Worm (Caenorhabditis elegans) whole organism, L2 larva: Measurements from ENCODE around the gene tor-2.

Experiments
- F13H6.1 ChIP-seq: sonication (generic microtip); optimal IDR thresholded peaks from 2 replicates; lab custom pipeline; 2016; ENCODE audit warnings: missing genetic modification characterization, missing compliant biosample characterization
- aly-2 ChIP-seq: fragments of 150-350 bp; optimal IDR thresholded peaks from 2 replicates; lab custom pipeline; 2014; ENCODE audit warnings: missing biosample characterization, missing genetic modification characterization
- ama-1 ChIP-seq: fragments of 150-350 bp; optimal IDR thresholded peaks from 2 replicates; lab custom pipeline; 2018; ENCODE audit warnings: inconsistent platforms
- lin-11 ChIP-seq: fragments of 150-350 bp; sonication (generic microtip); optimal IDR thresholded peaks from 2 replicates; lab custom pipeline; 2014; ENCODE audit warnings: missing biosample characterization, missing genetic modification characterization, inconsistent platforms, mixed read lengths
- mdl-1 ChIP-seq, 2 experiments: fragments of 150-350 bp in 1 of 2; sonication (generic microtip) in 1 of 2; optimal IDR thresholded peaks; 2 replicates each; lab custom pipeline; 2017; ENCODE audit warnings: missing biosample characterization in 2 of 2, missing genetic modification characterization in 2 of 2
- nhr-11 ChIP-seq: fragments of 150-350 bp; optimal IDR thresholded peaks from 2 replicates; lab custom pipeline; 2014; ENCODE audit warnings: missing biosample characterization, missing genetic modification characterization
- snpc-4 ChIP-seq: fragments of 150-350 bp; optimal IDR thresholded peaks from 2 replicates; lab custom pipeline; 2014; ENCODE audit warnings: missing biosample characterization, missing genetic modification characterization
- unc-62 ChIP-seq: fragments of 150-350 bp; optimal IDR thresholded peaks from 2 replicates; lab custom pipeline; 2014; ENCODE audit warnings: missing biosample characterization, missing genetic modification reagents, missing genetic modification characterization
- ztf-4 ChIP-seq: fragments of 150-350 bp; optimal IDR thresholded peaks from 2 replicates; lab custom pipeline; 2014; ENCODE audit warnings: missing biosample characterization, missing genetic modification characterization

DNA sequence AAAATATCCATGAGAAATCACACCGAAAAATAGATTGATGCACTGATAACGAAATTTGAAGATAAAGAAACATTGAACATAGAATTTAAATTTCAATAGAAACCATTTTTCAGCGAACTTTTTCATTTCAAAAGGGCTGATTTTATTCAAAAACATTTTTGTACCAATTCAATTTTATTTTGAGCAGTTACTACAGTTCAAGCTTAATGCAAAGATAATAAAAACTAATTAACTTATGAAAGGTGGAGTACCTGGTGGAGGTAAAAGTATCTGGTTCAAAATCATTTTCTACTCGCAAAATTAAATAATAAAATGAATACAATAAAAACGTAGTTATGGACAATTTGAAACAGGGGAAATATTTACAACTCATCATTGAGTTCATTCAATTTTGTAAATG is at the start of gene tor-2:
- TF ChIP-seq aly-2 (tag; lab: Kevin White, UChicago) (no peak), lin-11 (no peak), ama-1 (lab: Kevin White, UChicago) (no peak), mdl-1 (tag; optimal IDR thresholded peaks at IDR 0.05; lab: Kevin White, UChicago) (no peak), snpc-4 (tag; lab: Kevin White, UChicago) (no peak), nhr-11 (tag; lab: Kevin White, UChicago) (no peak), F13H6.1 (tag; lab: Kevin White, UChicago) (no peak), ztf-4 (tag; lab: Kevin White, UChicago) (no peak), unc-62 (GFP tag; lab: Kevin White, UChicago) (no peak)
